Worm (Caenorhabditis elegans): ENCODE results near the gene fbxa-64.

DNA sequence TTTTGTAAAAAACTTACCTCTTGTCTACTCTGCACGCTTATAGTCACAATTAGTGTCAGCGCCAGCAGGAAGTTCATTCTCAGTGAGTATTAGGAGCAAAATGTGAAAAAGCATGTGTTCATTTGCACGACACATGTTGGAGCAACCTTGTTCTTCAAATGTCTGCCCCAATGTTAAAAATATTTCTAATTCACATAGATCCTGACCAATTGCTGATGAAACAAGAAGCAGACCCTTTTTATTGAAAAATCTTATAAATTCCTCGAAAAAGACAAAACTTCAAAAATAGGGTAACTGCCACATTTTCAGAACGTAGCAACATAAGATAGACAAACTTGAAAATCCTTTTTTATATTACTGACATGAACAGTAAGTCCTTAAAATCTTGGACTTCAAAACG is 46.2 kb upstream of the fbxa-64 start, which contains the start of gene C17B7.8:
- TF ChIP-seq ceh-43 (GFP tag; optimal IDR thresholded peaks at IDR 0.05) (no peak), sptf-1 (tag; optimal IDR thresholded peaks at IDR 0.05) (no peak), M03D4.4 (tag; optimal IDR thresholded peaks at IDR 0.05) (no peak), nhr-28 (tag; optimal IDR thresholded peaks at IDR 0.05) (no peak), snpc-4 (tag; optimal IDR thresholded peaks at IDR 0.05) (no peak), mep-1 (tag; optimal IDR thresholded peaks at IDR 0.05) (no peak), unc-39 (tag; optimal IDR thresholded peaks at IDR 0.05) (no peak), nhr-237 (tag; optimal IDR thresholded peaks at IDR 0.05) (no peak), unc-62 (GFP tag; optimal IDR thresholded peaks at IDR 0.05) (no peak)

All from whole organism, mixed stage, embryonic.